Worm (Caenorhabditis elegans): Measurements from ENCODE around the gene mmab-1.

Gene mmab-1

DNA sequence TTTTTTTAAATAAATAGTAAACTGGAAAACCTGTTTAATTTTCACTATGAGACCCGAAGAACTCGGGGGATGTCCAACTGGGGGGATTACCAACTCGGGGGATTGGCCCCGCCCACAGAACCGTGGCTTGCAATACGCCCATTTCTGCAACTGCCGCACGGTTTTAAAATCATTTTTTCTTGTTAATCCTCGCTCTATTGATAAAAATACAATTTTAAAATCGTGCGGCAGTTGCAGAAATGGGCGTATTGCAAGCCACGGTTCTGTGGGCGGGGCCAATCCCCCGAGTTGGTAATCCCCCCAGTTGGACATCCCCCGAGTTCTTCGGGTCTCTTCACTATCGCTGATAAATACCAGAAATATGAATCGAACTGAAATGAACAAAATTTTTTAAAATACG is at the start of gene mmab-1:
Gene mmab-1 (minus strand): TSS at position 95 of the 400 bp plus-strand sequence.
- TF ChIP-seq pes-1 (GFP tag; IDR thresholded peaks at IDR 0.05): peak; percentile 55; the same call in 1 of the 2 replicates

DNA sequence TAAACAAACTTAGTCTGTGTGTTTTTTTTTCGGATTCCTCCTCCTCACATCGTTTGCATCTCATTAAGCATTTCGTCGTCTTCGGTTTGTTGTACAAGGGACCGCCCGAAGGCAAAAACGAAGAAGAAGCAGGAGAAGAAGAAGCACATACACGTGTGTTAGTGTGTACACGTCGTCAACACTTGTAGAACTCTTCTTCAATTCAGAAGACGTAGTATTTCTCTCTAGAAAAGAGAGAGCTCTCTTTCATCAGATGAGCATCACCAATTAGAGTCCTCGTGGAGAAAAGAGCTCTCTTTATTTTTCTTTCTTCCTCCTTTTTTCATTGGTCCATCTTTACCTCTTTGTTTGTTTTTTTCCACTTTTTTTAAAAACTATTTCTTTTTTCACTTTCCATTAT is 46.2 kb upstream of the mmab-1 start:
- TF ChIP-seq flt-1 (GFP tag; IDR thresholded peaks at IDR 0.05) (no peak), ama-1 (optimal IDR thresholded peaks at IDR 0.05) (no peak), hmbx-1 (tag; optimal IDR thresholded peaks at IDR 0.05) (no peak), ceh-36 (tag; optimal IDR thresholded peaks at IDR 0.05) (no peak), hmg-4 (GFP tag; optimal IDR thresholded peaks at IDR 0.05) (no peak), ceh-13 (GFP tag; optimal IDR thresholded peaks at IDR 0.05) (no peak), B0310.2 (tag; optimal IDR thresholded peaks at IDR 0.05) (no peak), sea-1 (GFP tag; conservative IDR thresholded peaks at IDR 0.05) (no peak), F13C5.2 (tag; optimal IDR thresholded peaks at IDR 0.05) (no peak), tra-4 (tag; optimal IDR thresholded peaks at IDR 0.05) (no peak)

DNA sequence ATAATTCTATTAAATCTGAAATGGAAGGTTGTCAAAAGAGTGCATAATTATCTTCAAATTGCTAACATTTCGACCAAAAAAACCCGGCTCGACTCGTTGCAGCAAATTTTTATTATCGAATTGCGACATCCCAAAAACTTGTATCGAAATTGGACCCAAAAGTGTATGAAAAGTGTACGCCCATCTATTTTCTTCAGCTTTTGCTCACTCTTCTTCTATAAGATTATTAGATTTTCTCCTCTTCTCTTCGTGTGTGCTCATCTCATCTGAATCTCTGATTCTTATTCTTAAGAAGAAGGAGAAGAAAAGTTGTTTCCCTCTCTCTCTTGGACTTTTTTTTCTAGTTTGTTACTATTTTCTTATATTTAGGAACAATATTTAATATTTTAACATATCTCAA is 45.3 kb upstream of the mmab-1 start:
- TF ChIP-seq hmbx-1 (tag; optimal IDR thresholded peaks at IDR 0.05): no peak
- TF ChIP-seq tbx-11 (GFP tag; IDR thresholded peaks at IDR 0.05): no peak
- no peak for TF ChIP-seq F13C5.2 (tag; optimal IDR thresholded peaks at IDR 0.05)
- no peak for TF ChIP-seq hmg-4 (GFP tag; optimal IDR thresholded peaks at IDR 0.05)
- no peak for TF ChIP-seq hnd-1 (tag; optimal IDR thresholded peaks at IDR 0.05)
- no peak for TF ChIP-seq sea-1 (GFP tag; conservative IDR thresholded peaks at IDR 0.05)
- no peak for TF ChIP-seq ceh-36 (tag; optimal IDR thresholded peaks at IDR 0.05)
- no peak for TF ChIP-seq pes-1 (GFP tag; IDR thresholded peaks at IDR 0.05)
- TF ChIP-seq tbx-37 (GFP tag; conservative IDR thresholded peaks at IDR 0.05): no peak
- no peak for TF ChIP-seq aly-1 (tag; optimal IDR thresholded peaks at IDR 0.05)
- TF ChIP-seq scrt-1 (GFP tag; IDR thresholded peaks at IDR 0.05): no peak
- no peak for TF ChIP-seq ceh-13 (GFP tag; optimal IDR thresholded peaks at IDR 0.05)
- TF ChIP-seq tra-4 (tag; optimal IDR thresholded peaks at IDR 0.05): no peak
- no peak for TF ChIP-seq flt-1 (GFP tag; IDR thresholded peaks at IDR 0.05)
- TF ChIP-seq ets-7 (tag; optimal IDR thresholded peaks at IDR 0.05): no peak
- no peak for TF ChIP-seq B0310.2 (tag; optimal IDR thresholded peaks at IDR 0.05)
- TF ChIP-seq ama-1 (optimal IDR thresholded peaks at IDR 0.05): no peak

DNA sequence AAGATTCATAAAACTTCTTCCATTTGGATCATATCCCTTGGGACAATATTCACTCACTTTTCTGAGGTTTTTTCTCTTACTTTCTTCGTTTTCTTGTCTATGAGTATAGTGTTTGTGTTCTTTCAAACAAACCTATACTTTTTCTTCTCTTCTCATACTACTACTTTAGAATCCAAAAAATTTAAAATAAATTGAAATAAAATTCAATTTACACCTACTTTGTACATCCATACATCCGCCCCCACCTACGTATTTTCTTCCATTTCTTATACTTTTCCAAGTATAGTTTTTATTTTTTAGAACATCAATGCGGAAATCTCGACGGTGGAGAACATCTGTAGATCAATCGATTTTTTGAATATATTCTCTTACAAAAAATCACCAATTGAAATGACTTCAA is 43.4 kb upstream of the mmab-1 start, which contains the start of gene nca-2:
Gene nca-2 (plus strand): TSS at position 301 of the 400 bp plus-strand sequence.
- no peak for TF ChIP-seq B0310.2 (tag; optimal IDR thresholded peaks at IDR 0.05)
- no peak for TF ChIP-seq pes-1 (GFP tag; IDR thresholded peaks at IDR 0.05)
- TF ChIP-seq hmbx-1 (tag; optimal IDR thresholded peaks at IDR 0.05): no peak
- TF ChIP-seq ama-1 (optimal IDR thresholded peaks at IDR 0.05): no peak
- no peak for TF ChIP-seq sea-1 (GFP tag; conservative IDR thresholded peaks at IDR 0.05)
- no peak for TF ChIP-seq aly-1 (tag; optimal IDR thresholded peaks at IDR 0.05)
- TF ChIP-seq ceh-13 (GFP tag; optimal IDR thresholded peaks at IDR 0.05): no peak
- no peak for TF ChIP-seq scrt-1 (GFP tag; IDR thresholded peaks at IDR 0.05)
- no peak for TF ChIP-seq tbx-11 (GFP tag; IDR thresholded peaks at IDR 0.05)
- no peak for TF ChIP-seq hmg-4 (GFP tag; optimal IDR thresholded peaks at IDR 0.05)
- TF ChIP-seq tra-4 (tag; optimal IDR thresholded peaks at IDR 0.05): no peak
- no peak for TF ChIP-seq F13C5.2 (tag; optimal IDR thresholded peaks at IDR 0.05)
- no peak for TF ChIP-seq ceh-36 (tag; optimal IDR thresholded peaks at IDR 0.05)
- TF ChIP-seq ets-7 (tag; optimal IDR thresholded peaks at IDR 0.05): no peak
- no peak for TF ChIP-seq tbx-37 (GFP tag; conservative IDR thresholded peaks at IDR 0.05)
- no peak for TF ChIP-seq hnd-1 (tag; optimal IDR thresholded peaks at IDR 0.05)
- TF ChIP-seq flt-1 (GFP tag; IDR thresholded peaks at IDR 0.05): no peak

DNA sequence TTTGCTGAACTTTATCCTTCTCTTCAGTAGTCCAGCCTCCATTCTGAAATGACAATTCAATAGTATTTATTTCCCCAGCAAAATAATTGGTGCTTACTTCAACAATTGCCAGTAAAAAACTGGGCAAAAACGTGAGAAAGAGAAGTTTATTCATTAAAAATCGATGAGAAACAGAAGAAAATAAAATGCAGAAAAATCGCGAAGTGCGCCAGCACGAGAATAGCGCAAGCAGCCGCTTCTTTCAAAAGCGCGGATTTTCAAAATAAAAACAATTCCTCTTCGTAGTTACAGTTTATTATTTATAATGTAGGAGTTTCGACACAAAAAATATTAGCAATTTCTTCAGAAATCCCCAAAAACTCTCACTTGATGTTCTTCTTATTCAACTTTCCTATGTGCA is 41.0 kb upstream of the mmab-1 start, which contains the start of gene C27F2.9:
Gene C27F2.9 (minus strand): TSS at position 159 of the 400 bp plus-strand sequence.
- TF ChIP-seq ets-7 (tag; optimal IDR thresholded peaks at IDR 0.05) (peak; percentile 1), hmg-4 (GFP tag; optimal IDR thresholded peaks at IDR 0.05) (no peak), aly-1 (tag; optimal IDR thresholded peaks at IDR 0.05) (no peak), scrt-1 (GFP tag; IDR thresholded peaks at IDR 0.05) (no peak), tbx-11 (GFP tag; IDR thresholded peaks at IDR 0.05) (0 out of 2 replicates have a peak, but pooled peaks have one; percentile 5), pes-1 (GFP tag; IDR thresholded peaks at IDR 0.05) (peak; percentile 67), ceh-36 (tag; optimal IDR thresholded peaks at IDR 0.05) (no peak), sea-1 (GFP tag; conservative IDR thresholded peaks at IDR 0.05) (0 out of 2 replicates have a peak, but pooled peaks have one; percentile 14), flt-1 (GFP tag; IDR thresholded peaks at IDR 0.05) (no peak), ama-1 (optimal IDR thresholded peaks at IDR 0.05) (no peak), hmbx-1 (tag; optimal IDR thresholded peaks at IDR 0.05) (no peak), hnd-1 (tag; optimal IDR thresholded peaks at IDR 0.05) (no peak), ceh-13 (GFP tag; optimal IDR thresholded peaks at IDR 0.05) (no peak), tbx-37 (GFP tag; conservative IDR thresholded peaks at IDR 0.05) (no peak), tra-4 (tag; optimal IDR thresholded peaks at IDR 0.05) (no peak), B0310.2 (tag; optimal IDR thresholded peaks at IDR 0.05) (no peak), F13C5.2 (tag; optimal IDR thresholded peaks at IDR 0.05) (peak; percentile 91)

DNA sequence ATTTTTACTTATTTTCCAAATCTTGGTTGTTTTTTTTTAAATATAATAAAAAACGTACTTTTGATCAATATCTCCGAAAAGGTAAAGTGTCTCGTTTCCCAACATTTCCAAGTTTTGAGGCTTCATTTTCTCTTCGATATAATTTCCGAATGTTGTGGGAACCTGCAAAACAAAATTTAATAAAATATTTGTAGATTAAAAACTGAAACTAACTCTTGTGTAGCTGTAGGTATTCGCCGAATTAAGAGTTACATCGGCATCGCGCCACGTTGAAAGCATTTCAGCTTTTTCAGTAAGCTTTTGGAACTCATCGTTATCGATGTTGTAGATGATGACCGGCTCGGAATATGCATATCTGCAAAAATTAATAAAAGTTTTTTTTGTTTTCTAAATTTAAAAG is 40.5 kb upstream of the mmab-1 start, which contains the start of gene vps-22:
Gene vps-22 (minus strand): TSS at position 101 of the 400 bp plus-strand sequence.
- TF ChIP-seq ama-1 (optimal IDR thresholded peaks at IDR 0.05) (no peak), hnd-1 (tag; optimal IDR thresholded peaks at IDR 0.05) (no peak), tra-4 (tag; optimal IDR thresholded peaks at IDR 0.05) (no peak), tbx-37 (GFP tag; conservative IDR thresholded peaks at IDR 0.05) (no peak), hmg-4 (GFP tag; optimal IDR thresholded peaks at IDR 0.05) (no peak), ceh-13 (GFP tag; optimal IDR thresholded peaks at IDR 0.05) (no peak), ets-7 (tag; optimal IDR thresholded peaks at IDR 0.05) (no peak), B0310.2 (tag; optimal IDR thresholded peaks at IDR 0.05) (no peak), aly-1 (tag; optimal IDR thresholded peaks at IDR 0.05) (no peak), sea-1 (GFP tag; conservative IDR thresholded peaks at IDR 0.05) (no peak), pes-1 (GFP tag; IDR thresholded peaks at IDR 0.05) (no peak), hmbx-1 (tag; optimal IDR thresholded peaks at IDR 0.05) (no peak), F13C5.2 (tag; optimal IDR thresholded peaks at IDR 0.05) (no peak), ceh-36 (tag; optimal IDR thresholded peaks at IDR 0.05) (no peak), tbx-11 (GFP tag; IDR thresholded peaks at IDR 0.05) (no peak), flt-1 (GFP tag; IDR thresholded peaks at IDR 0.05) (no peak), scrt-1 (GFP tag; IDR thresholded peaks at IDR 0.05) (no peak)

DNA sequence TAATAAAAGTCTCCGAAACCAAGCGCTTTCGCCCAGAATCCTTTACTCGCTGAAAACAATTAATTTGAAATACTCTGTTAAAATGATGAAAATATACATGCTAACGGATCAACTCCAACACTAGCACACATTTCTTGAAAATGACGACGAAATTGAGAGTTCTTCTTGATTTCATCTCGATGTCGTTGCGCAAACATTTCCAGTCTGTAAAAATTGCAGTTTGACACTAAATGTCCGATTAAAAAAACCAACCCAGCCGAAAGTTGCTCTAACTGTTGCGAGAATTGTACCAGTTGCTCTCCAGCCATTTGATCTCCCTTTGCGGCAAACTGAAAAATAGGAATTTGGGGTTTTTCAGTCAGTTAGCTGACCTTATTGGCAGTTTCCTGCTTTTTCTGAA is 39.4 kb upstream of the mmab-1 start:
- no peak for TF ChIP-seq sea-1 (GFP tag; conservative IDR thresholded peaks at IDR 0.05)
- TF ChIP-seq B0310.2 (tag; optimal IDR thresholded peaks at IDR 0.05): no peak
- no peak for TF ChIP-seq hmg-4 (GFP tag; optimal IDR thresholded peaks at IDR 0.05)
- TF ChIP-seq scrt-1 (GFP tag; IDR thresholded peaks at IDR 0.05): no peak
- TF ChIP-seq ama-1 (optimal IDR thresholded peaks at IDR 0.05): no peak
- TF ChIP-seq ceh-13 (GFP tag; optimal IDR thresholded peaks at IDR 0.05): no peak
- TF ChIP-seq tra-4 (tag; optimal IDR thresholded peaks at IDR 0.05): no peak
- no peak for TF ChIP-seq pes-1 (GFP tag; IDR thresholded peaks at IDR 0.05)
